Fruit fly (Drosophila melanogaster) whole organism, embryonic: Measurements from ENCODE around the gene Hr38.

Experiments used
- CG12104 ChIP-seq: fragments of 200-800 bp; sonication (Bioruptor generic); optimal IDR thresholded peaks from 3 replicates; lab custom pipeline; 2016; ENCODE audit warnings: missing biosample characterization, missing genetic modification characterization
- CG1233 ChIP-seq: fragments of 200-800 bp; sonication (Bioruptor generic); optimal IDR thresholded peaks from 4 replicates; lab custom pipeline; 2018; ENCODE audit warnings: missing biosample characterization, mild to moderate bottlenecking, missing genetic modification characterization
- CG13123 ChIP-seq: fragments of 200-800 bp; sonication (Bioruptor generic); optimal IDR thresholded peaks from 2 replicates; lab custom pipeline; 2016; ENCODE audit warnings: missing biosample characterization, missing genetic modification characterization
- CG13287 ChIP-seq: fragments of 200-800 bp; sonication (Bioruptor generic); IDR thresholded peaks from 2 replicates; pipeline ENCODE4 v1.3.6; 2022; ENCODE audit warnings: missing biosample characterization, missing genetic modification characterization; ENCODE audit not compliant: partially characterized antibody
- CG14860 ChIP-seq: fragments of 200-800 bp; sonication (Bioruptor generic); IDR thresholded peaks from 3 replicates; pipeline ENCODE4 v1.3.6; 2022; ENCODE audit warnings: missing biosample characterization, missing genetic modification characterization; ENCODE audit not compliant: partially characterized antibody
- CG14965 ChIP-seq: fragments of 200-800 bp; sonication (Bioruptor generic); optimal IDR thresholded peaks from 2 replicates; lab custom pipeline; 2016; ENCODE audit warnings: missing biosample characterization, missing genetic modification characterization, borderline replicate concordance
- CG1603 ChIP-seq: fragments of 200-800 bp; sonication (Bioruptor generic); optimal IDR thresholded peaks from 2 replicates; lab custom pipeline; 2019; ENCODE audit warnings: missing biosample characterization, mild to moderate bottlenecking, missing genetic modification characterization, moderate library complexity
- CG17328 ChIP-seq: fragments of 200-800 bp; sonication (Bioruptor generic); IDR thresholded peaks from 2 replicates; pipeline ENCODE4 v1.3.6; 2022; ENCODE audit warnings: missing biosample characterization, missing genetic modification characterization
- CG18476 ChIP-seq: fragments of 200-800 bp; sonication (Bioruptor generic); optimal IDR thresholded peaks from 2 replicates; lab custom pipeline; 2016; ENCODE audit warnings: missing biosample characterization, mild to moderate bottlenecking, missing genetic modification characterization
- CG2129 ChIP-seq: fragments of 200-800 bp; sonication (Bioruptor generic); IDR thresholded peaks from 2 replicates; pipeline ENCODE4 v1.3.6; 2022; ENCODE audit warnings: missing biosample characterization, missing genetic modification characterization; ENCODE audit not compliant: partially characterized antibody
- CG30020 ChIP-seq: fragments of 200-800 bp; optimal IDR thresholded peaks from 2 replicates; lab custom pipeline; 2019; ENCODE audit warnings: missing biosample characterization, mild to moderate bottlenecking, missing genetic modification characterization, moderate library complexity
- CG30431 ChIP-seq: fragments of 200-800 bp; sonication (Bioruptor generic); optimal IDR thresholded peaks from 2 replicates; lab custom pipeline; 2017; ENCODE audit warnings: missing biosample characterization, missing genetic modification characterization
- CG33557 ChIP-seq: fragments of 200-800 bp; sonication (Bioruptor generic); optimal IDR thresholded peaks from 2 replicates; lab custom pipeline; 2019; ENCODE audit warnings: missing biosample characterization, mild to moderate bottlenecking, missing genetic modification characterization, moderate library complexity
- CG4424 ChIP-seq: fragments of 200-800 bp; sonication (Bioruptor generic); optimal IDR thresholded peaks from 3 replicates; lab custom pipeline; 2016; ENCODE audit warnings: missing biosample characterization, missing genetic modification characterization
- CG4617 ChIP-seq: fragments of 200-800 bp; sonication (Bioruptor generic); optimal IDR thresholded peaks from 3 replicates; lab custom pipeline; 2016; ENCODE audit warnings: missing biosample characterization, missing genetic modification characterization, borderline replicate concordance
- CG6813 ChIP-seq: fragments of 200-800 bp; sonication (Bioruptor generic); optimal IDR thresholded peaks from 2 replicates; lab custom pipeline; 2017; ENCODE audit warnings: missing biosample characterization, missing genetic modification characterization, mild to moderate bottlenecking, moderate library complexity, missing genetic modification reagents
- CG9797 ChIP-seq: fragments of 200-800 bp; sonication (Bioruptor generic); optimal IDR thresholded peaks from 3 replicates; lab custom pipeline; 2018; ENCODE audit warnings: missing biosample characterization, mild to moderate bottlenecking, missing genetic modification characterization
- CoRest ChIP-seq: fragments of 200-800 bp; sonication (Bioruptor generic); optimal IDR thresholded peaks from 3 replicates; lab custom pipeline; 2018; ENCODE audit warnings: missing biosample characterization, mild to moderate bottlenecking, missing genetic modification characterization, moderate library complexity
- Deaf1 ChIP-seq: fragments of 200-800 bp; optimal IDR thresholded peaks from 3 replicates; lab custom pipeline; 2019; ENCODE audit warnings: missing biosample characterization, mild to moderate bottlenecking, missing genetic modification characterization, moderate library complexity
- Dll ChIP-seq: fragments of 200-800 bp; sonication (Bioruptor generic); IDR thresholded peaks from 4 replicates; pipeline ENCODE4 v1.3.6; 2022; ENCODE audit warnings: missing biosample characterization, missing genetic modification characterization; ENCODE audit not compliant: partially characterized antibody
- Doc3 ChIP-seq: fragments of 200-800 bp; sonication (Bioruptor generic); IDR thresholded peaks from 3 replicates; pipeline ENCODE4 v1.3.6; 2022; ENCODE audit warnings: missing biosample characterization, missing genetic modification characterization; ENCODE audit not compliant: partially characterized antibody
- Dref ChIP-seq: fragments of 200-800 bp; sonication (Bioruptor generic); IDR thresholded peaks from 2 replicates; pipeline ENCODE4 v1.3.6; 2022; ENCODE audit warnings: missing biosample characterization, missing genetic modification characterization
- Drgx ChIP-seq: fragments of 200-800 bp; sonication (Bioruptor generic); IDR thresholded peaks from 2 replicates; pipeline ENCODE4 v1.3.6; 2022; ENCODE audit warnings: missing biosample characterization, missing genetic modification characterization
- HLH54F ChIP-seq: fragments of 200-800 bp; sonication (Bioruptor generic); optimal IDR thresholded peaks from 3 replicates; lab custom pipeline; 2016; ENCODE audit warnings: missing biosample characterization, missing genetic modification characterization
- Kr ChIP-seq: fragments of 200-800 bp; sonication (Bioruptor generic); optimal IDR thresholded peaks from 2 replicates; lab custom pipeline; 2017; ENCODE audit warnings: missing biosample characterization, mild to moderate bottlenecking, missing genetic modification characterization
- NK7.1 ChIP-seq: fragments of 200-800 bp; sonication (Bioruptor generic); optimal IDR thresholded peaks from 3 replicates; lab custom pipeline; 2016; ENCODE audit warnings: missing biosample characterization, missing genetic modification characterization
- Nf-YB ChIP-seq: fragments of 200-800 bp; sonication (Bioruptor generic); optimal IDR thresholded peaks from 3 replicates; lab custom pipeline; 2019; ENCODE audit warnings: missing biosample characterization, mild to moderate bottlenecking, missing genetic modification characterization, moderate library complexity
- PHDP ChIP-seq: fragments of 200-800 bp; sonication (Bioruptor generic); optimal IDR thresholded peaks from 3 replicates; lab custom pipeline; 2018; ENCODE audit warnings: missing biosample characterization, mild to moderate bottlenecking, missing genetic modification characterization, moderate library complexity
- Ptx1 ChIP-seq: fragments of 200-800 bp; sonication (Bioruptor generic); IDR thresholded peaks from 2 replicates; pipeline ENCODE4 v1.3.6; 2022; ENCODE audit warnings: missing biosample characterization, missing genetic modification characterization
- Scr ChIP-seq: fragments of 200-800 bp; sonication (Bioruptor generic); IDR thresholded peaks from 2 replicates; pipeline ENCODE4 v1.3.6; 2022; ENCODE audit warnings: missing biosample characterization, missing genetic modification characterization; ENCODE audit not compliant: partially characterized antibody
- amos ChIP-seq: fragments of 200-800 bp; sonication (Bioruptor generic); IDR thresholded peaks from 2 replicates; pipeline ENCODE4 v1.3.6; 2022; ENCODE audit warnings: missing biosample characterization, missing genetic modification characterization; ENCODE audit not compliant: partially characterized antibody
- caup ChIP-seq: fragments of 200-800 bp; sonication (Bioruptor generic); optimal IDR thresholded peaks from 3 replicates; lab custom pipeline; 2017; ENCODE audit warnings: missing biosample characterization, mild to moderate bottlenecking, missing genetic modification characterization, moderate library complexity; ENCODE audit not compliant: severe bottlenecking
- corto ChIP-seq: fragments of 200-800 bp; sonication (Bioruptor generic); optimal IDR thresholded peaks from 2 replicates; lab custom pipeline; 2016; ENCODE audit warnings: missing biosample characterization, mild to moderate bottlenecking, missing genetic modification characterization, moderate library complexity
- disco-r ChIP-seq: fragments of 200-800 bp; sonication (Bioruptor generic); optimal IDR thresholded peaks from 2 replicates; lab custom pipeline; 2016; ENCODE audit warnings: missing biosample characterization, missing genetic modification characterization
- dm ChIP-seq: fragments of 200-800 bp; sonication (Bioruptor generic); optimal IDR thresholded peaks from 3 replicates; lab custom pipeline; 2016; ENCODE audit warnings: missing biosample characterization, missing genetic modification characterization
- esg ChIP-seq: fragments of 200-800 bp; sonication (Bioruptor generic); conservative IDR thresholded peaks from 2 replicates; pipeline ENCODE4 v1.3.6; 2022; ENCODE audit warnings: missing biosample characterization, missing genetic modification characterization
- fd96Cb ChIP-seq: fragments of 200-800 bp; sonication (Bioruptor generic); optimal IDR thresholded peaks from 2 replicates; lab custom pipeline; 2018; ENCODE audit warnings: missing biosample characterization, mild to moderate bottlenecking, missing genetic modification characterization, moderate library complexity
- fru ChIP-seq: fragments of >200 bp; optimal IDR thresholded peaks from 2 replicates; lab custom pipeline; 2017
- gsb-n ChIP-seq: fragments of 200-800 bp; sonication (Bioruptor generic); optimal IDR thresholded peaks from 3 replicates; lab custom pipeline; 2018; ENCODE audit warnings: missing biosample characterization, mild to moderate bottlenecking, missing genetic modification characterization
- knrl ChIP-seq: fragments of 200-800 bp; sonication (Bioruptor generic); IDR thresholded peaks from 3 replicates; pipeline ENCODE4 v1.3.6; 2022; ENCODE audit warnings: missing biosample characterization, missing genetic modification characterization; ENCODE audit not compliant: partially characterized antibody
- mam ChIP-seq: fragments of 200-800 bp; sonication (Bioruptor generic); optimal IDR thresholded peaks from 3 replicates; lab custom pipeline; 2016; ENCODE audit warnings: missing biosample characterization, missing genetic modification characterization
- peb ChIP-seq: fragments of 200-800 bp; sonication (Bioruptor generic); IDR thresholded peaks from 2 replicates; pipeline ENCODE4 v1.3.6; 2022; ENCODE audit warnings: missing biosample characterization, missing genetic modification characterization
- pzg ChIP-seq: fragments of 200-800 bp; sonication (Bioruptor generic); optimal IDR thresholded peaks from 3 replicates; lab custom pipeline; 2018; ENCODE audit warnings: missing biosample characterization, mild to moderate bottlenecking, missing genetic modification characterization, moderate library complexity
- sna ChIP-seq: fragments of 200-800 bp; sonication (Bioruptor generic); IDR thresholded peaks from 2 replicates; pipeline ENCODE4 v1.3.6; 2022; ENCODE audit warnings: missing biosample characterization, missing genetic modification characterization; ENCODE audit not compliant: partially characterized antibody
- tgo ChIP-seq: fragments of 200-800 bp; sonication (Bioruptor generic); IDR thresholded peaks from 3 replicates; pipeline ENCODE4 v1.3.6; 2022; ENCODE audit warnings: missing biosample characterization, missing genetic modification characterization
- tll ChIP-seq, 2 experiments: fragments of 200-800 bp in 1 of 2; fragments of >200 bp in 1 of 2; sonication (Bioruptor generic) in 1 of 2; optimal IDR thresholded peaks; 2 replicates each; lab custom pipeline; 2017 to 2019; ENCODE audit warnings: missing biosample characterization in 2 of 2, missing genetic modification characterization in 2 of 2, mild to moderate bottlenecking in 1 of 2, moderate library complexity in 1 of 2
- trh ChIP-seq: fragments of 200-800 bp; sonication (Bioruptor generic); optimal IDR thresholded peaks from 2 replicates; lab custom pipeline; 2016; ENCODE audit warnings: missing biosample characterization, missing genetic modification characterization
- unc-4 ChIP-seq: fragments of 200-800 bp; sonication (Bioruptor generic); IDR thresholded peaks from 2 replicates; pipeline ENCODE4 v1.3.6; 2022; ENCODE audit warnings: missing biosample characterization, missing genetic modification characterization; ENCODE audit not compliant: partially characterized antibody

Hr38 gene

dm6 chr2L:20682136-20682733, 32.2 kb downstream of the Hr38 start, which contains the start of gene CG2617 (continued):
- TF ChIP-seq CG12104 (peak; percentile 1), fru (lab: Kevin White, UChicago) (no peak), pzg (GFP tag; lab: Kevin White, UChicago) (peak; percentile 18), Ptx1 (0 out of 2 replicates have a peak, but pooled peaks have one; percentile 2), CG14860 (GFP tag; lab: Robert Waterston, UW) (no peak), Kr (GFP tag; lab: Kevin White, UChicago) (no peak), trh (GFP tag; lab: Kevin White, UChicago) (no peak), tll (GFP tag; optimal IDR thresholded peaks at IDR 0.05; lab: Kevin White, UChicago) (no peak), CG13287 (GFP tag; lab: Robert Waterston, UW) (peak; percentile 47), knrl (GFP tag; lab: Robert Waterston, UW) (peak; percentile 50; the same call in 2 of the 3 replicates), esg (GFP tag; lab: Robert Waterston, UW) (0 out of 2 replicates have a peak, but pooled peaks have one; percentile 2), Dref (GFP tag; lab: Robert Waterston, UW) (no peak), amos (GFP tag; lab: Robert Waterston, UW) (peak; percentile 37; the same call in 1 of the 2 replicates), CG17328 (no peak), corto (no peak), CG2129 (GFP tag; lab: Robert Waterston, UW) (no peak), CG30431 (GFP tag; lab: Kevin White, UChicago) (no peak), Dll (GFP tag; lab: Robert Waterston, UW) (peak; percentile 61; the same call in 2 of the 4 replicates), CG6813 (GFP tag; lab: Kevin White, UChicago) (no peak), CG30020 (tag; lab: Kevin White, UChicago) (peak; percentile 66), caup (no peak), dm (no peak), CG1603 (tag; lab: Kevin White, UChicago) (peak; percentile 65), CG13123 (no peak), tgo (GFP tag; lab: Robert Waterston, UW) (0 out of 3 replicates have a peak, but pooled peaks have one; percentile 8), gsb-n (tag; lab: Kevin White, UChicago) (no peak), fd96Cb (tag; lab: Kevin White, UChicago) (no peak), CG9797 (GFP tag; lab: Kevin White, UChicago) (peak; percentile 43), Doc3 (GFP tag; lab: Robert Waterston, UW) (0 out of 3 replicates have a peak, but pooled peaks have one; percentile 10), CG4424 (no peak), Deaf1 (no peak), disco-r (GFP tag; lab: Kevin White, UChicago) (no peak), CG33557 (GFP tag; lab: Kevin White, UChicago) (no peak), CoRest (tag; lab: Kevin White, UChicago) (peak; percentile 33), CG4617 (GFP tag; lab: Kevin White, UChicago) (no peak), Scr (GFP tag; lab: Robert Waterston, UW) (peak; percentile 60), unc-4 (GFP tag; lab: Robert Waterston, UW) (peak; percentile 44), sna (GFP tag; lab: Robert Waterston, UW) (no peak), mam (GFP tag; lab: Kevin White, UChicago) (no peak), NK7.1 (no peak), peb (GFP tag; lab: Robert Waterston, UW) (no peak), CG14965 (GFP tag; lab: Kevin White, UChicago) (no peak), CG18476 (GFP tag; lab: Kevin White, UChicago) (no peak), Nf-YB (GFP tag; lab: Kevin White, UChicago) (no peak), HLH54F (GFP tag; lab: Kevin White, UChicago) (no peak), CG1233 (GFP tag; lab: Kevin White, UChicago) (no peak), PHDP (no peak), Drgx (GFP tag; lab: Robert Waterston, UW) (no peak)
